Worm (Caenorhabditis elegans): ENCODE results near the gene tbc-2.

ce11 chrII:5845441-5845840 is 18.2 kb upstream of the tbc-2 start, which contains the start of the genes ZK1248.17 and H41C03.3:
- TF ChIP-seq arid-1 (GFP tag; conservative IDR thresholded peaks at IDR 0.05) (no peak), jun-1 (tag; optimal IDR thresholded peaks at IDR 0.05) (no peak), tra-1 (GFP tag; IDR thresholded peaks at IDR 0.05) (no peak), F26F4.8 (GFP tag; conservative IDR thresholded peaks at IDR 0.05) (no peak), lin-39 (tag; optimal IDR thresholded peaks at IDR 0.05) (no peak), egl-27 (tag; optimal IDR thresholded peaks at IDR 0.05) (no peak), unc-62 (GFP tag; optimal IDR thresholded peaks at IDR 0.05 in 1 of 2) (no peak), unc-62 (tag; optimal IDR thresholded peaks at IDR 0.05) (no peak), T20F7.1 (GFP tag; optimal IDR thresholded peaks at IDR 0.05) (no peak), snpc-4 (tag; optimal IDR thresholded peaks at IDR 0.05) (no peak), dpl-1 (GFP tag; optimal IDR thresholded peaks at IDR 0.05) (no peak), set-16 (GFP tag; IDR thresholded peaks at IDR 0.05) (no peak), fos-1 (tag; optimal IDR thresholded peaks at IDR 0.05) (no peak), mdl-1 (tag; optimal IDR thresholded peaks at IDR 0.05) (no peak)
